Fruit fly (Drosophila melanogaster) whole organism, embryonic: Measurements from ENCODE around the gene CG42827.

Source experiments
- ATbp ChIP-seq: fragments of 200-800 bp; sonication (Bioruptor generic); optimal IDR thresholded peaks from 2 replicates; lab custom pipeline; 2017; ENCODE audit warnings: missing biosample characterization, mild to moderate bottlenecking, missing genetic modification characterization, missing genetic modification reagents
- Bteb2 ChIP-seq: fragments of 200-800 bp; sonication (Bioruptor generic); optimal IDR thresholded peaks from 2 replicates; lab custom pipeline; 2016; ENCODE audit warnings: missing biosample characterization, missing genetic modification characterization
- CG10267 ChIP-seq: fragments of 200-800 bp; sonication (Bioruptor generic); optimal IDR thresholded peaks from 2 replicates; lab custom pipeline; 2018; ENCODE audit warnings: missing biosample characterization, mild to moderate bottlenecking, missing genetic modification characterization, moderate library complexity
- CG13424 ChIP-seq: fragments of 200-800 bp; sonication (Bioruptor generic); optimal IDR thresholded peaks from 2 replicates; lab custom pipeline; 2019; ENCODE audit warnings: missing biosample characterization, mild to moderate bottlenecking, missing genetic modification characterization, moderate library complexity
- CG13775 ChIP-seq: fragments of 200-800 bp; sonication (Bioruptor generic); optimal IDR thresholded peaks from 3 replicates; lab custom pipeline; 2017; ENCODE audit warnings: missing biosample characterization, mild to moderate bottlenecking, missing genetic modification characterization
- CG14014 ChIP-seq: fragments of 200-800 bp; sonication (Bioruptor generic); IDR thresholded peaks from 2 replicates; pipeline ENCODE4 v1.3.6; 2022; ENCODE audit warnings: missing biosample characterization, missing genetic modification characterization
- CG15269 ChIP-seq: fragments of 200-800 bp; sonication (Bioruptor generic); optimal IDR thresholded peaks from 2 replicates; lab custom pipeline; 2018; ENCODE audit warnings: missing biosample characterization, mild to moderate bottlenecking, missing genetic modification characterization, moderate library complexity
- CG1529 ChIP-seq: fragments of 200-800 bp; sonication (Bioruptor generic); optimal IDR thresholded peaks from 3 replicates; lab custom pipeline; 2018; ENCODE audit warnings: missing biosample characterization, missing genetic modification characterization
- CG16815 ChIP-seq: fragments of 200-800 bp; sonication (Bioruptor generic); optimal IDR thresholded peaks from 3 replicates; lab custom pipeline; 2017; ENCODE audit warnings: missing biosample characterization, mild to moderate bottlenecking, missing genetic modification characterization
- CG17328 ChIP-seq: fragments of 200-800 bp; sonication (Bioruptor generic); IDR thresholded peaks from 2 replicates; pipeline ENCODE4 v1.3.6; 2022; ENCODE audit warnings: missing biosample characterization, missing genetic modification characterization
- CG2120 ChIP-seq: fragments of 200-800 bp; sonication (Bioruptor generic); optimal IDR thresholded peaks from 3 replicates; lab custom pipeline; 2016; ENCODE audit warnings: missing biosample characterization, missing genetic modification characterization
- CG2202 ChIP-seq: fragments of 200-800 bp; sonication (Bioruptor generic); optimal IDR thresholded peaks from 2 replicates; lab custom pipeline; 2018; ENCODE audit warnings: missing biosample characterization, mild to moderate bottlenecking, missing genetic modification characterization
- CG2889 ChIP-seq: fragments of 200-800 bp; sonication (Bioruptor generic); IDR thresholded peaks from 3 replicates; pipeline ENCODE4 v1.3.6; 2022; ENCODE audit warnings: missing biosample characterization, missing genetic modification characterization
- CG30403 ChIP-seq: fragments of 200-800 bp; sonication (Bioruptor generic); optimal IDR thresholded peaks from 3 replicates; lab custom pipeline; 2016; ENCODE audit warnings: missing biosample characterization, missing genetic modification characterization
- CG31224 ChIP-seq: fragments of 200-800 bp; sonication (Bioruptor generic); IDR thresholded peaks from 2 replicates; pipeline ENCODE4 v1.3.6; 2022; ENCODE audit warnings: missing biosample characterization, missing genetic modification characterization
- CG3281 ChIP-seq: fragments of 200-800 bp; sonication (Bioruptor generic); optimal IDR thresholded peaks from 3 replicates; lab custom pipeline; 2017; ENCODE audit warnings: missing biosample characterization, mild to moderate bottlenecking, missing genetic modification characterization
- CG4282 ChIP-seq: fragments of 200-800 bp; sonication (Bioruptor generic); optimal IDR thresholded peaks from 2 replicates; lab custom pipeline; 2016; ENCODE audit warnings: missing biosample characterization, missing genetic modification characterization
- CG4424 ChIP-seq: fragments of 200-800 bp; sonication (Bioruptor generic); optimal IDR thresholded peaks from 3 replicates; lab custom pipeline; 2016; ENCODE audit warnings: missing biosample characterization, missing genetic modification characterization
- CG5180 ChIP-seq: fragments of 200-800 bp; sonication (Bioruptor generic); optimal IDR thresholded peaks from 3 replicates; lab custom pipeline; 2017; ENCODE audit warnings: missing biosample characterization, missing genetic modification characterization, mild to moderate bottlenecking, moderate library complexity, missing genetic modification reagents
- CG6254 ChIP-seq: fragments of 200-800 bp; sonication (Bioruptor generic); optimal IDR thresholded peaks from 3 replicates; lab custom pipeline; 2017; ENCODE audit warnings: mild to moderate bottlenecking, missing biosample characterization, missing genetic modification reagents, missing genetic modification characterization
- CG6813 ChIP-seq: fragments of 200-800 bp; sonication (Bioruptor generic); optimal IDR thresholded peaks from 2 replicates; lab custom pipeline; 2017; ENCODE audit warnings: missing biosample characterization, missing genetic modification characterization, mild to moderate bottlenecking, moderate library complexity, missing genetic modification reagents
- CG7556 ChIP-seq: fragments of 200-800 bp; sonication (Bioruptor generic); optimal IDR thresholded peaks from 2 replicates; lab custom pipeline; 2017; ENCODE audit warnings: missing biosample characterization, mild to moderate bottlenecking, missing genetic modification characterization
- CG7963 ChIP-seq: fragments of 200-800 bp; sonication (Bioruptor generic); IDR thresholded peaks from 3 replicates; pipeline ENCODE4 v1.3.6; 2022; ENCODE audit warnings: missing biosample characterization, missing genetic modification characterization; ENCODE audit not compliant: partially characterized antibody
- Chrac-16 ChIP-seq: fragments of 200-800 bp; sonication (Bioruptor generic); optimal IDR thresholded peaks from 3 replicates; lab custom pipeline; 2016; ENCODE audit warnings: missing biosample characterization, missing genetic modification characterization
- D19A ChIP-seq: fragments of 200-800 bp; optimal IDR thresholded peaks from 3 replicates; lab custom pipeline; 2019; ENCODE audit warnings: missing biosample characterization, mild to moderate bottlenecking, missing genetic modification characterization, moderate library complexity
- Deaf1 ChIP-seq: fragments of 200-800 bp; optimal IDR thresholded peaks from 3 replicates; lab custom pipeline; 2019; ENCODE audit warnings: missing biosample characterization, mild to moderate bottlenecking, missing genetic modification characterization, moderate library complexity
- Dek ChIP-seq: fragments of 200-800 bp; sonication (Bioruptor generic); optimal IDR thresholded peaks from 3 replicates; lab custom pipeline; 2019; ENCODE audit warnings: missing biosample characterization, mild to moderate bottlenecking, missing genetic modification characterization, moderate library complexity
- Hr51 ChIP-seq, 2 experiments: fragments of 200-800 bp; sonication (Bioruptor generic); optimal IDR thresholded peaks; 2 replicates in 1 of 2; 3 replicates in 1 of 2; lab custom pipeline; 2016 to 2018; ENCODE audit warnings: missing biosample characterization in 2 of 2, missing genetic modification characterization in 2 of 2, mild to moderate bottlenecking in 1 of 2, moderate library complexity in 1 of 2
- MTF-1 ChIP-seq: fragments of 200-800 bp; sonication (Bioruptor generic); optimal IDR thresholded peaks from 2 replicates; lab custom pipeline; 2018; ENCODE audit warnings: missing biosample characterization, mild to moderate bottlenecking, missing genetic modification characterization, borderline replicate concordance
- Med ChIP-seq: fragments of 200-800 bp; sonication (Bioruptor generic); peaks from one replicate; lab custom pipeline; 2016; ENCODE audit warnings: missing biosample characterization, missing genetic modification characterization, mild to moderate bottlenecking, inconsistent platforms, moderate library complexity
- Meics ChIP-seq: fragments of 200-800 bp; sonication (Bioruptor generic); optimal IDR thresholded peaks from 2 replicates; lab custom pipeline; 2017; ENCODE audit warnings: missing biosample characterization, mild to moderate bottlenecking, missing genetic modification characterization
- Oli ChIP-seq: fragments of 200-800 bp; sonication (Bioruptor generic); optimal IDR thresholded peaks from 2 replicates; lab custom pipeline; 2018; ENCODE audit warnings: missing biosample characterization, mild to moderate bottlenecking, missing genetic modification characterization, moderate library complexity
- Ptx1 ChIP-seq: fragments of 200-800 bp; sonication (Bioruptor generic); IDR thresholded peaks from 2 replicates; pipeline ENCODE4 v1.3.6; 2022; ENCODE audit warnings: missing biosample characterization, missing genetic modification characterization
- Rx ChIP-seq: fragments of 200-800 bp; sonication (Bioruptor generic); IDR thresholded peaks from 2 replicates; pipeline ENCODE4 v1.3.6; 2022; ENCODE audit warnings: missing biosample characterization, missing genetic modification characterization
- Sox100B ChIP-seq: fragments of 200-800 bp; sonication (Bioruptor generic); optimal IDR thresholded peaks from 3 replicates; lab custom pipeline; 2018; ENCODE audit warnings: missing biosample characterization, mild to moderate bottlenecking, missing genetic modification characterization
- chm ChIP-seq: fragments of 200-800 bp; sonication (Bioruptor generic); IDR thresholded peaks from 2 replicates; pipeline ENCODE4 v1.3.6; 2022; ENCODE audit warnings: missing biosample characterization, missing genetic modification characterization
- disco-r ChIP-seq: fragments of 200-800 bp; sonication (Bioruptor generic); optimal IDR thresholded peaks from 2 replicates; lab custom pipeline; 2016; ENCODE audit warnings: missing biosample characterization, missing genetic modification characterization
- en ChIP-seq: fragments of 200-800 bp; sonication (Bioruptor generic); optimal IDR thresholded peaks from 2 replicates; lab custom pipeline; 2016; ENCODE audit warnings: missing biosample characterization, missing genetic modification characterization
- fru ChIP-seq: fragments of >200 bp; optimal IDR thresholded peaks from 2 replicates; lab custom pipeline; 2017
- gce ChIP-seq: fragments of 200-800 bp; sonication (Bioruptor generic); IDR thresholded peaks from 3 replicates; pipeline ENCODE4 v1.3.6; 2022; ENCODE audit warnings: missing biosample characterization, missing genetic modification characterization
- grau ChIP-seq: fragments of 200-800 bp; optimal IDR thresholded peaks from 3 replicates; lab custom pipeline; 2019; ENCODE audit warnings: missing biosample characterization, mild to moderate bottlenecking, missing genetic modification characterization, moderate library complexity
- mam ChIP-seq: fragments of 200-800 bp; sonication (Bioruptor generic); optimal IDR thresholded peaks from 3 replicates; lab custom pipeline; 2016; ENCODE audit warnings: missing biosample characterization, missing genetic modification characterization
- onecut ChIP-seq: fragments of 200-800 bp; sonication (Bioruptor generic); IDR thresholded peaks from 2 replicates; pipeline ENCODE4 v1.3.6; 2022; ENCODE audit warnings: missing biosample characterization, missing genetic modification characterization
- peb ChIP-seq: fragments of 200-800 bp; sonication (Bioruptor generic); IDR thresholded peaks from 2 replicates; pipeline ENCODE4 v1.3.6; 2022; ENCODE audit warnings: missing biosample characterization, missing genetic modification characterization
- repo ChIP-seq: fragments of 200-800 bp; sonication (Bioruptor generic); optimal IDR thresholded peaks from 2 replicates; lab custom pipeline; 2016; ENCODE audit warnings: missing biosample characterization, missing genetic modification characterization
- sens ChIP-seq: fragments of 200-800 bp; sonication (Bioruptor generic); peaks from one replicate; lab custom pipeline; 2016; ENCODE audit warnings: missing biosample characterization, missing genetic modification characterization
- shn ChIP-seq: fragments of 200-800 bp; sonication (Bioruptor generic); optimal IDR thresholded peaks from 3 replicates; lab custom pipeline; 2016; ENCODE audit warnings: missing biosample characterization, missing genetic modification characterization
- so ChIP-seq: fragments of 200-800 bp; sonication (Bioruptor generic); IDR thresholded peaks from 3 replicates; pipeline ENCODE4 v1.3.6; 2022; ENCODE audit warnings: missing biosample characterization, missing genetic modification characterization
- tgo ChIP-seq: fragments of 200-800 bp; sonication (Bioruptor generic); IDR thresholded peaks from 3 replicates; pipeline ENCODE4 v1.3.6; 2022; ENCODE audit warnings: missing biosample characterization, missing genetic modification characterization
- tio ChIP-seq: fragments of 200-800 bp; sonication (Bioruptor generic); optimal IDR thresholded peaks from 2 replicates; lab custom pipeline; 2017; ENCODE audit warnings: missing biosample characterization, missing genetic modification characterization, inconsistent platforms

CG42827 gene

DNA sequence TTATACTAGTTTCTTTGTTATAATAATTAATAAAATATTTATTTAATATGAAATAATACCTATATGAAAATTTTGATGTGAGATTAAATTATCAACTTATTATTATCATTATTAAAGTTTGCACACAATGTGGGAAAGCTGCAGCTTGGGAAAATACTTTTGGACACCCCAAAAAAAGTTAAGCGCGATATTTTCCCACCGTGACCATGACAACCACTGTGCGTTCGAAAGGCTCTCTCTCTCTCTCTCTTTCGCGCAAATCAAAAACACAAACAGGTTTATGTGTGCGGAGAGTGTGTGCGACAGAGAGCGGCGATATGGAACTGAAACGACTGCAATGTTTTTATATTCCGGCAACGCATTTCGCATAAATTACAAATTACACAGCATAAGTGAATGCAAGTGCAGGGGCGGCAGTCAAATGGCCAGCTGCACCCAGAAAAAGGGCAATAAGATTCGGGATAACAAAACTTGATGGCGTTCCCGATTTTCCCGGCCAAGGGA lies 25.8 kb upstream of the CG42827 start (continued):
- peak; percentile 30 for TF ChIP-seq ATbp
- TF ChIP-seq mam (GFP tag; lab: Kevin White, UChicago), result peak; percentile 54
- peak; percentile 3 for TF ChIP-seq CG1529
- peak in 1 of 2 experiments; percentile 60 for TF ChIP-seq Hr51 (GFP tag; optimal IDR thresholded peaks at IDR 0.05; lab: Kevin White, UChicago)
- TF ChIP-seq CG15269 (tag; lab: Kevin White, UChicago), result peak; percentile 54
- TF ChIP-seq CG30403 (GFP tag; lab: Kevin White, UChicago), result peak; percentile 53
- TF ChIP-seq tio (GFP tag; lab: Kevin White, UChicago), result no peak
- TF ChIP-seq Sox100B (GFP tag; lab: Kevin White, UChicago), result peak; percentile 62
- peak; percentile 76 for TF ChIP-seq tgo (GFP tag; lab: Robert Waterston, UW)
- peak; percentile 48 for TF ChIP-seq CG4424
- peak; percentile 4 for TF ChIP-seq CG4282
- TF ChIP-seq CG2889 (GFP tag; lab: Robert Waterston, UW), result no peak
- no peak for TF ChIP-seq so (GFP tag; lab: Robert Waterston, UW)
- no peak for TF ChIP-seq en
- peak; percentile 40 for TF ChIP-seq Chrac-16 (GFP tag; lab: Kevin White, UChicago)
- TF ChIP-seq CG7556 (GFP tag; lab: Kevin White, UChicago), result peak; percentile 53
- TF ChIP-seq repo (GFP tag; lab: Kevin White, UChicago), result no peak
- peak; percentile 64 for TF ChIP-seq Ptx1
- TF ChIP-seq CG10267 (tag; lab: Kevin White, UChicago), result peak; percentile 51
- 0 out of 2 replicates have a peak, but pooled peaks have one; percentile 25 for TF ChIP-seq Rx
- TF ChIP-seq CG2202 (tag; lab: Kevin White, UChicago), result no peak
- no peak for TF ChIP-seq peb
- peak; percentile 30; the same call in 1 of the 2 replicates for TF ChIP-seq onecut
- no peak for TF ChIP-seq Bteb2 (GFP tag; lab: Kevin White, UChicago)
- 0 out of 2 replicates have a peak, but pooled peaks have one; percentile 36 for TF ChIP-seq chm (GFP tag; lab: Robert Waterston, UW)
- peak; percentile 57 for TF ChIP-seq grau (tag; lab: Kevin White, UChicago)
- peak; percentile 83 for TF ChIP-seq sens (GFP tag; lab: Kevin White, UChicago)
- TF ChIP-seq CG14014 (GFP tag; lab: Robert Waterston, UW), result peak; percentile 47
- peak; percentile 78 for TF ChIP-seq Meics (GFP tag; lab: Kevin White, UChicago)
- TF ChIP-seq shn, result no peak
- peak; percentile 54 for TF ChIP-seq CG6254 (GFP tag; lab: Kevin White, UChicago)
- TF ChIP-seq Oli, result peak; percentile 57
- TF ChIP-seq CG16815, result peak; percentile 16
- peak; percentile 22; the same call in 1 of the 2 replicates for TF ChIP-seq CG17328 (GFP tag; lab: Robert Waterston, UW)
- TF ChIP-seq Dek (tag; lab: Kevin White, UChicago), result peak; percentile 14
- peak; percentile 11 for TF ChIP-seq CG6813 (GFP tag; lab: Kevin White, UChicago)
- TF ChIP-seq D19A (tag; lab: Kevin White, UChicago), result peak; percentile 55
- no peak for TF ChIP-seq MTF-1
- TF ChIP-seq disco-r (GFP tag; lab: Kevin White, UChicago), result no peak
- peak; percentile 82 for TF ChIP-seq CG3281 (GFP tag; lab: Kevin White, UChicago)
- peak; percentile 5 for TF ChIP-seq Deaf1
- TF ChIP-seq Med (GFP tag; lab: Kevin White, UChicago), result peak; percentile 67
- no peak; the same call in 1 of the 2 replicates for TF ChIP-seq CG31224
- 0 out of 3 replicates have a peak, but pooled peaks have one; percentile 41 for TF ChIP-seq gce
- TF ChIP-seq CG13775 (GFP tag; lab: Kevin White, UChicago), result peak; percentile 57
- TF ChIP-seq fru, result no peak
- TF ChIP-seq CG13424 (tag; lab: Kevin White, UChicago), result peak; percentile 45
- peak; percentile 11 for TF ChIP-seq CG5180
- 0 out of 3 replicates have a peak, but pooled peaks have one; percentile 14 for TF ChIP-seq CG7963
- no peak for TF ChIP-seq CG2120 (GFP tag; lab: Kevin White, UChicago)
